Fruit fly (Drosophila melanogaster) Kc167 (cell line): ENCODE data around the gene Nup98-96.

Experiments
- Myc ChIP-seq: fragments of >200 bp; optimal IDR thresholded peaks from 2 replicates; lab custom pipeline; 2017; ENCODE audit warnings: missing external identifiers
- Sin3A ChIP-seq: fragments of >200 bp; optimal IDR thresholded peaks from 2 replicates; lab custom pipeline; 2018; ENCODE audit warnings: missing external identifiers
- h ChIP-seq: fragments of >200 bp; optimal IDR thresholded peaks from 3 replicates; lab custom pipeline; 2018; ENCODE audit warnings: missing external identifiers
- insv ChIP-seq: fragments of >200 bp; optimal IDR thresholded peaks from 3 replicates; lab custom pipeline; 2018; ENCODE audit warnings: missing external identifiers
- psq ChIP-seq: fragments of >200 bp; optimal IDR thresholded peaks from 2 replicates; lab custom pipeline; 2017; ENCODE audit warnings: missing external identifiers
- ttk ChIP-seq: sonication (Bioruptor generic); optimal IDR thresholded peaks from 2 replicates; lab custom pipeline; 2017; ENCODE audit warnings: missing external identifiers

DNA sequence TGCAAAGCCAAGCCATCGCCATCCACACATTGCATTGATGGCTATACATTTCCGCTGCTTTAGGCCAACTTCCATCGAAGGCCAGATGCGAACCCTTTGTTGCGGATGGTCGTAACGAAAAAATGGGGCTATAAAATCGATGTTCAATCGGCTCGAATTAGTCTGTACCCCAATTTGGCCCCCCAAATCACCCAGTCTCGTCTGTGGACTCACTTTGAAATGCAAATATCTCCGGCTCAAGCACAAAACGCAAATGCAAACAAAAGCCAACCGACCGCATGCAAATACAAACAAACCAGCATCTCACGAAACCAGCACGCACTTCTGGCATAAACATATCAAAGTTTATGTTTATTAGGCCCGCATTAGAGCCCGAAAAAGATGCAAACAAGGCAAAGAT is 45.1 kb downstream of the Nup98-96 start:
- TF ChIP-seq Sin3A (no peak), insv (lab: Kevin White, UChicago) (no peak), ttk (lab: Kevin White, UChicago) (no peak), h (no peak), psq (lab: Kevin White, UChicago) (no peak), Myc (lab: Kevin White, UChicago) (no peak)
